Fruit fly (Drosophila melanogaster) whole organism, wandering third instar larva: ENCODE data around the gene Atg14.
A peak's percentile ranks its signal among the peaks of the same experiment; 100 is the strongest.

ENCODE experiments used
- CrebA ChIP-seq: fragments of 200-800 bp; sonication (Bioruptor generic); optimal IDR thresholded peaks from 2 replicates; lab custom pipeline; 2016; ENCODE audit warnings: missing biosample characterization, mild to moderate bottlenecking, missing genetic modification characterization, borderline replicate concordance
- Dif ChIP-seq: fragments of 200-275, 200-300 bp; sonication (Bioruptor generic); optimal IDR thresholded peaks from 2 replicates; lab custom pipeline; 2018; ENCODE audit warnings: missing biosample characterization, missing genetic modification characterization; ENCODE audit not compliant: partially characterized antibody
- Hr83 ChIP-seq: fragments of 200-300 bp; sonication (Bioruptor generic); optimal IDR thresholded peaks from 2 replicates; lab custom pipeline; 2016; ENCODE audit warnings: missing biosample characterization, mild to moderate bottlenecking, missing genetic modification characterization, moderate library complexity; ENCODE audit not compliant: poor library complexity, severe bottlenecking
- OdsH ChIP-seq: fragments of 200-800 bp; sonication (Bioruptor generic); optimal IDR thresholded peaks from 2 replicates; lab custom pipeline; 2016; ENCODE audit warnings: missing biosample characterization, mild to moderate bottlenecking, missing genetic modification characterization
- dsf ChIP-seq: sonication (Bioruptor generic); optimal IDR thresholded peaks from 2 replicates; lab custom pipeline; 2016; ENCODE audit warnings: missing biosample characterization, missing genetic modification characterization, borderline replicate concordance
- sage ChIP-seq: fragments of 200-800 bp; sonication (Bioruptor generic); optimal IDR thresholded peaks from 2 replicates; lab custom pipeline; 2016; ENCODE audit warnings: missing biosample characterization, mild to moderate bottlenecking, missing genetic modification characterization

Atg14 gene

dm6 chr3R:29164930-29165693 lies 48.9 kb downstream of the Atg14 start, which contains the start of gene CG11898 (continued):
- TF ChIP-seq Hr83 (GFP tag; lab: Kevin White, UChicago) (no peak), Dif (GFP tag; lab: Kevin White, UChicago) (no peak), dsf (GFP tag; lab: Kevin White, UChicago) (no peak), OdsH (GFP tag; lab: Kevin White, UChicago) (peak; percentile 35), sage (GFP tag; lab: Kevin White, UChicago) (no peak), CrebA (GFP tag; lab: Kevin White, UChicago) (no peak)
